Fruit fly (Drosophila melanogaster) whole organism, wandering third instar larva: ENCODE results near the gene Mst36Fa.
A peak's percentile ranks its signal among the peaks of the same experiment; 100 is the strongest.

Experiments
- Abd-B ChIP-seq: fragments of >200 bp; optimal IDR thresholded peaks from 2 replicates; lab custom pipeline; 2017; ENCODE audit warnings: missing biosample characterization, missing genetic modification characterization
- CG32264 ChIP-seq: fragments of 200-800 bp; sonication (Bioruptor generic); optimal IDR thresholded peaks from 2 replicates; lab custom pipeline; 2016; ENCODE audit warnings: missing biosample characterization, missing genetic modification characterization
- CG9705 ChIP-seq: fragments of 200-800 bp; sonication (Bioruptor generic); optimal IDR thresholded peaks from 2 replicates; lab custom pipeline; 2018; ENCODE audit warnings: missing biosample characterization, mild to moderate bottlenecking, missing genetic modification characterization
- CrebA ChIP-seq: fragments of 200-800 bp; sonication (Bioruptor generic); optimal IDR thresholded peaks from 2 replicates; lab custom pipeline; 2016; ENCODE audit warnings: missing biosample characterization, mild to moderate bottlenecking, missing genetic modification characterization, borderline replicate concordance
- Dfd ChIP-seq: fragments of >200 bp; optimal IDR thresholded peaks from 2 replicates; lab custom pipeline; 2017; ENCODE audit warnings: missing biosample characterization, missing genetic modification characterization
- Dif ChIP-seq: fragments of 200-275, 200-300 bp; sonication (Bioruptor generic); optimal IDR thresholded peaks from 2 replicates; lab custom pipeline; 2018; ENCODE audit warnings: missing biosample characterization, missing genetic modification characterization; ENCODE audit not compliant: partially characterized antibody
- GATAd ChIP-seq: sonication (Bioruptor generic); optimal IDR thresholded peaks from 2 replicates; lab custom pipeline; 2016; ENCODE audit warnings: missing biosample characterization, missing genetic modification characterization
- HLH106 ChIP-seq: fragments of 200-800 bp; optimal IDR thresholded peaks from 3 replicates; lab custom pipeline; 2019; ENCODE audit warnings: missing biosample characterization, mild to moderate bottlenecking, missing genetic modification characterization, moderate library complexity
- Hnf4 ChIP-seq: fragments of 200-800 bp; sonication (Bioruptor generic); optimal IDR thresholded peaks from 2 replicates; lab custom pipeline; 2016; ENCODE audit warnings: missing biosample characterization, mild to moderate bottlenecking, missing genetic modification characterization
- Hr78 ChIP-seq: fragments of >200 bp; optimal IDR thresholded peaks from 2 replicates; lab custom pipeline; 2017; ENCODE audit warnings: missing biosample characterization, missing genetic modification characterization
- Hr83 ChIP-seq: fragments of 200-300 bp; sonication (Bioruptor generic); optimal IDR thresholded peaks from 2 replicates; lab custom pipeline; 2016; ENCODE audit warnings: missing biosample characterization, mild to moderate bottlenecking, missing genetic modification characterization, moderate library complexity; ENCODE audit not compliant: poor library complexity, severe bottlenecking
- Jra ChIP-seq: sonication (Bioruptor generic); optimal IDR thresholded peaks from 2 replicates; lab custom pipeline; 2016; ENCODE audit warnings: missing biosample characterization, missing genetic modification characterization
- Mio ChIP-seq: sonication (Bioruptor generic); optimal IDR thresholded peaks from 2 replicates; lab custom pipeline; 2016; ENCODE audit warnings: missing biosample characterization, missing genetic modification characterization
- Myc ChIP-seq: fragments of >200 bp; optimal IDR thresholded peaks from 2 replicates; lab custom pipeline; 2017
- N ChIP-seq: fragments of >200 bp; optimal IDR thresholded peaks from 2 replicates; lab custom pipeline; 2018; ENCODE audit warnings: missing biosample characterization, missing external identifiers, missing genetic modification characterization
- OdsH ChIP-seq: fragments of 200-800 bp; sonication (Bioruptor generic); optimal IDR thresholded peaks from 2 replicates; lab custom pipeline; 2016; ENCODE audit warnings: missing biosample characterization, mild to moderate bottlenecking, missing genetic modification characterization
- Rel ChIP-seq, 2 experiments: fragments of 200-800 bp; sonication (Bioruptor generic) in 1 of 2; optimal IDR thresholded peaks; 2 replicates in 1 of 2; 3 replicates in 1 of 2; lab custom pipeline; 2016 to 2019; ENCODE audit warnings: mild to moderate bottlenecking in 2 of 2, missing biosample characterization in 2 of 2, missing genetic modification characterization in 2 of 2, moderate library complexity in 1 of 2
- Sp1 ChIP-seq: fragments of 200-800 bp; sonication (Bioruptor generic); optimal IDR thresholded peaks from 3 replicates; lab custom pipeline; 2019; ENCODE audit warnings: missing biosample characterization, mild to moderate bottlenecking, missing genetic modification characterization, moderate library complexity
- Vsx2 ChIP-seq: fragments of 200-300, 225-300 bp; sonication (Bioruptor generic); optimal IDR thresholded peaks from 2 replicates; lab custom pipeline; 2018; ENCODE audit warnings: missing biosample characterization, missing genetic modification characterization; ENCODE audit not compliant: partially characterized antibody
- br ChIP-seq: fragments of 200-800 bp; sonication (Bioruptor generic); optimal IDR thresholded peaks from 2 replicates; lab custom pipeline; 2016; ENCODE audit warnings: missing biosample characterization, missing genetic modification characterization
- brk ChIP-seq: fragments of 200-800 bp; sonication (Bioruptor generic); optimal IDR thresholded peaks from 2 replicates; lab custom pipeline; 2016; ENCODE audit warnings: missing biosample characterization, mild to moderate bottlenecking, missing genetic modification characterization
- dl ChIP-seq, 2 experiments: fragments of 175-275, 200-275 bp in 1 of 2; fragments of 200-275 bp in 1 of 2; sonication (Bioruptor generic); optimal IDR thresholded peaks; lab custom pipeline; 2018; ENCODE audit warnings: mild to moderate bottlenecking in 2 of 2, missing biosample characterization in 2 of 2, missing genetic modification characterization in 2 of 2, moderate library complexity in 2 of 2; ENCODE audit not compliant: partially characterized antibody in 2 of 2, insufficient read depth in 1 of 2
- dmrt93B ChIP-seq: fragments of 200-800 bp; sonication (Bioruptor generic); optimal IDR thresholded peaks from 2 replicates; lab custom pipeline; 2018; ENCODE audit warnings: missing biosample characterization, mild to moderate bottlenecking, missing genetic modification characterization
- dsf ChIP-seq: sonication (Bioruptor generic); optimal IDR thresholded peaks from 2 replicates; lab custom pipeline; 2016; ENCODE audit warnings: missing biosample characterization, missing genetic modification characterization, borderline replicate concordance
- ey ChIP-seq: fragments of 200-800 bp; sonication (Bioruptor generic); optimal IDR thresholded peaks from 2 replicates; lab custom pipeline; 2016; ENCODE audit warnings: missing biosample characterization, missing genetic modification characterization
- foxo ChIP-seq, 2 experiments: fragments of 200-800 bp; sonication (Bioruptor generic); optimal IDR thresholded peaks; 2 replicates in 1 of 2; 3 replicates in 1 of 2; lab custom pipeline; 2016 to 2017; ENCODE audit warnings: missing biosample characterization in 2 of 2, missing genetic modification characterization in 2 of 2
- fru ChIP-seq: fragments of 200-800 bp; sonication (Bioruptor generic); optimal IDR thresholded peaks from 3 replicates; lab custom pipeline; 2016; ENCODE audit warnings: missing biosample characterization, mild to moderate bottlenecking, missing genetic modification characterization
- h ChIP-seq: fragments of 200-800 bp; sonication (Bioruptor generic); optimal IDR thresholded peaks from 3 replicates; lab custom pipeline; 2016; ENCODE audit warnings: missing biosample characterization, mild to moderate bottlenecking, missing genetic modification characterization
- jim ChIP-seq: fragments of 175-275, 200-325 bp; sonication (Bioruptor generic); optimal IDR thresholded peaks from 2 replicates; lab custom pipeline; 2016; ENCODE audit warnings: missing biosample characterization, mild to moderate bottlenecking, missing genetic modification characterization
- lola ChIP-seq: fragments of >200 bp; optimal IDR thresholded peaks from 2 replicates; lab custom pipeline; 2017; ENCODE audit warnings: missing biosample characterization, missing genetic modification characterization
- pan ChIP-seq: fragments of >200 bp; optimal IDR thresholded peaks from 2 replicates; lab custom pipeline; 2017
- psq ChIP-seq: fragments of 200-800 bp; sonication (Bioruptor generic); optimal IDR thresholded peaks from 3 replicates; lab custom pipeline; 2017; ENCODE audit warnings: missing biosample characterization, mild to moderate bottlenecking, missing genetic modification characterization, moderate library complexity
- rgr ChIP-seq: fragments of 200-800 bp; sonication (Bioruptor generic); optimal IDR thresholded peaks from 3 replicates; lab custom pipeline; 2016; ENCODE audit warnings: missing biosample characterization, mild to moderate bottlenecking, missing genetic modification characterization
- sage ChIP-seq: fragments of 200-800 bp; sonication (Bioruptor generic); optimal IDR thresholded peaks from 2 replicates; lab custom pipeline; 2016; ENCODE audit warnings: missing biosample characterization, mild to moderate bottlenecking, missing genetic modification characterization
- sv ChIP-seq: fragments of 200-800 bp; sonication (Bioruptor generic); optimal IDR thresholded peaks from 3 replicates; lab custom pipeline; 2016; ENCODE audit warnings: missing biosample characterization, missing genetic modification characterization
- tai ChIP-seq: sonication (Bioruptor generic); optimal IDR thresholded peaks from 2 replicates; lab custom pipeline; 2016; ENCODE audit warnings: missing biosample characterization, missing genetic modification characterization
- usp ChIP-seq: fragments of >200 bp; optimal IDR thresholded peaks from 2 replicates; lab custom pipeline; 2017; ENCODE audit warnings: missing biosample characterization, missing genetic modification characterization
- woc ChIP-seq: sonication (Bioruptor generic); optimal IDR thresholded peaks from 2 replicates; lab custom pipeline; 2016; ENCODE audit warnings: missing biosample characterization, mild to moderate bottlenecking, missing genetic modification characterization

The Mst36Fa gene

dm6 chr2L:18665952-18666606, 10.7 kb downstream of the Mst36Fa start:
- TF ChIP-seq Dif (no peak), Mio (GFP tag; lab: Kevin White, UChicago) (no peak), Dfd (GFP tag; lab: Kevin White, UChicago) (no peak), OdsH (peak; percentile 31), rgr (GFP tag; lab: Kevin White, UChicago) (no peak), sv (GFP tag; lab: Kevin White, UChicago) (peak; percentile 17), sage (GFP tag; lab: Kevin White, UChicago) (no peak), fru (GFP tag; lab: Kevin White, UChicago) (no peak), dsf (GFP tag; lab: Kevin White, UChicago) (no peak), Myc (lab: Kevin White, UChicago) (peak; percentile 97), jim (GFP tag; lab: Kevin White, UChicago) (no peak), h (GFP tag; lab: Kevin White, UChicago) (no peak), Jra (no peak), Vsx2 (GFP tag; lab: Kevin White, UChicago) (no peak), foxo (GFP tag; optimal IDR thresholded peaks at IDR 0.05; lab: Kevin White, UChicago) (peak in 1 of 2 experiments; percentile 47), Abd-B (GFP tag; lab: Kevin White, UChicago) (no peak), dmrt93B (GFP tag; lab: Kevin White, UChicago) (peak; percentile 10), pan (no peak), usp (no peak), Hr83 (GFP tag; lab: Kevin White, UChicago) (peak; percentile 38), brk (GFP tag; lab: Kevin White, UChicago) (no peak), psq (GFP tag; lab: Kevin White, UChicago) (peak; percentile 3), HLH106 (peak; percentile 34), ey (GFP tag; lab: Kevin White, UChicago) (no peak), br (GFP tag; lab: Kevin White, UChicago) (no peak), Sp1 (no peak), tai (GFP tag; lab: Kevin White, UChicago) (no peak), CG9705 (GFP tag; lab: Kevin White, UChicago) (peak; percentile 18), dl (GFP tag; optimal IDR thresholded peaks at IDR 0.05; lab: Kevin White, UChicago; ENCODE audit: insufficient read depth in 1 of 2, partially characterized antibody in 2 of 2) (no peak), Rel (GFP tag; optimal IDR thresholded peaks at IDR 0.05; lab: Kevin White, UChicago) (no peak), Rel (tag; optimal IDR thresholded peaks at IDR 0.05; lab: Kevin White, UChicago) (no peak), Hnf4 (no peak), Hr78 (GFP tag; lab: Kevin White, UChicago) (no peak), GATAd (no peak), N (GFP tag; lab: Kevin White, UChicago) (no peak), CG32264 (no peak), CrebA (GFP tag; lab: Kevin White, UChicago) (no peak), woc (GFP tag; lab: Kevin White, UChicago) (no peak), lola (GFP tag; lab: Kevin White, UChicago) (no peak)

dm6 chr2L:18664707-18665550, 11.9 kb downstream of the Mst36Fa start:
- TF ChIP-seq Jra: peak; percentile 70
- TF ChIP-seq rgr (GFP tag; lab: Kevin White, UChicago): peak; percentile 68
- peak; percentile 86 for TF ChIP-seq h (GFP tag; lab: Kevin White, UChicago)
- TF ChIP-seq Dif: peak; percentile 68
- no peak for TF ChIP-seq Mio (GFP tag; lab: Kevin White, UChicago)
- TF ChIP-seq psq (GFP tag; lab: Kevin White, UChicago): peak; percentile 86
- peak; percentile 78 for TF ChIP-seq Hnf4
- no peak for TF ChIP-seq Rel (GFP tag; optimal IDR thresholded peaks at IDR 0.05; lab: Kevin White, UChicago)
- TF ChIP-seq Rel (tag; optimal IDR thresholded peaks at IDR 0.05; lab: Kevin White, UChicago): peak; percentile 45
- TF ChIP-seq sage (GFP tag; lab: Kevin White, UChicago): peak; percentile 50
- peak; percentile 86 for TF ChIP-seq Vsx2 (GFP tag; lab: Kevin White, UChicago)
- no peak for TF ChIP-seq Hr78 (GFP tag; lab: Kevin White, UChicago)
- TF ChIP-seq OdsH: peak; percentile 88
- no peak for TF ChIP-seq Myc (lab: Kevin White, UChicago)
- TF ChIP-seq fru (GFP tag; lab: Kevin White, UChicago): peak; percentile 91
- peak in 1 of 2 experiments; percentile 85 for TF ChIP-seq foxo (GFP tag; optimal IDR thresholded peaks at IDR 0.05; lab: Kevin White, UChicago)
- TF ChIP-seq tai (GFP tag; lab: Kevin White, UChicago): no peak
- TF ChIP-seq pan: no peak
- no peak for TF ChIP-seq CrebA (GFP tag; lab: Kevin White, UChicago)
- peak; percentile 91 for TF ChIP-seq HLH106
- TF ChIP-seq dmrt93B (GFP tag; lab: Kevin White, UChicago): peak; percentile 70
- peak; percentile 73 for TF ChIP-seq br (GFP tag; lab: Kevin White, UChicago)
- TF ChIP-seq sv (GFP tag; lab: Kevin White, UChicago): no peak
- no peak for TF ChIP-seq jim (GFP tag; lab: Kevin White, UChicago)
- TF ChIP-seq GATAd: no peak
- peak; percentile 87 for TF ChIP-seq Sp1
- no peak for TF ChIP-seq brk (GFP tag; lab: Kevin White, UChicago)
- TF ChIP-seq woc (GFP tag; lab: Kevin White, UChicago): peak; percentile 95
- no peak for TF ChIP-seq usp
- TF ChIP-seq Dfd (GFP tag; lab: Kevin White, UChicago): no peak
- peak; percentile 72 for TF ChIP-seq CG9705 (GFP tag; lab: Kevin White, UChicago)
- no peak for TF ChIP-seq lola (GFP tag; lab: Kevin White, UChicago)
- TF ChIP-seq dsf (GFP tag; lab: Kevin White, UChicago): no peak
- TF ChIP-seq Hr83 (GFP tag; lab: Kevin White, UChicago): peak; percentile 57
- peak; percentile 81 for TF ChIP-seq ey (GFP tag; lab: Kevin White, UChicago)
- TF ChIP-seq CG32264: peak; percentile 44
- TF ChIP-seq dl (GFP tag; optimal IDR thresholded peaks at IDR 0.05; lab: Kevin White, UChicago; ENCODE audit: insufficient read depth in 1 of 2, partially characterized antibody in 2 of 2): peak in 1 of 2 experiments; percentile 40
